Fruit fly (Drosophila melanogaster): ENCODE results near the gene CG34117.

CG34117 gene

DNA sequence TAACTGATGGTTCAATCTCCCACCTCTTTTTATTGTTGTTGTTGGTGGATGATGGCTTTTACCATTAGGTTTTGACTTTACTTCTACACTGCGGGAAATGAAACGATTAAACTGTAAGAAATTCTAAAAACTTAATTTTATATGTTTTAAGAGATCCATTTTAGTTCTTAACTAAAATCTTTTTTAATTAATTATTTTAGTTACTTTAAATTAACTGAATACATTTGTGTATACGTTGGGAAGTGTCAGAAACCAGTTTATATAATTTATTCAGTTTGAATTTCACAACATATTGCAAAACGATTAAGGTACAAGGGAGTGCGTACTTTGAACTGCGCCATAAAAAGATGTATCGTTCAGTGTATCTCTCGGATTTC, 46.6 kb downstream of the CG34117 start:
- TF ChIP-seq Eip78C (GFP tag) (peak; percentile 98), acj6 (GFP tag; optimal IDR thresholded peaks at IDR 0.05) (peak; percentile 90), CG1621 (tag; optimal IDR thresholded peaks at IDR 0.05) (no peak), Smox (GFP tag; optimal IDR thresholded peaks at IDR 0.05) (peak; percentile 87), CG4318 (GFP tag; optimal IDR thresholded peaks at IDR 0.05) (peak; percentile 91), CG31627 (GFP tag; optimal IDR thresholded peaks at IDR 0.05) (peak; percentile 74), CG6854 (GFP tag; optimal IDR thresholded peaks at IDR 0.05) (peak; percentile 62), CG16779 (tag; optimal IDR thresholded peaks at IDR 0.05) (peak; percentile 80), CG34406 (GFP tag; optimal IDR thresholded peaks at IDR 0.05) (peak; percentile 88), CG8119 (GFP tag; IDR thresholded peaks at IDR 0.05) (no peak), vri (GFP tag; optimal IDR thresholded peaks at IDR 0.05) (peak; percentile 41), CG11902 (GFP tag; optimal IDR thresholded peaks at IDR 0.05) (peak; percentile 77), CG7368 (GFP tag; optimal IDR thresholded peaks at IDR 0.05) (peak; percentile 77), net (GFP tag; optimal IDR thresholded peaks at IDR 0.05) (peak; percentile 85), cyc (GFP tag; optimal IDR thresholded peaks at IDR 0.05) (peak; percentile 85), CG32006 (GFP tag; optimal IDR thresholded peaks at IDR 0.05) (peak; percentile 96), CG15336 (GFP tag; IDR thresholded peaks at IDR 0.05) (no peak), Lpt (GFP tag; optimal IDR thresholded peaks at IDR 0.05) (peak; percentile 81), dac (GFP tag; optimal IDR thresholded peaks at IDR 0.05) (peak; percentile 81), CG9139 (GFP tag; optimal IDR thresholded peaks at IDR 0.05) (peak; percentile 44), Met (GFP tag; optimal IDR thresholded peaks at IDR 0.05) (peak; percentile 88), fd59A (GFP tag; optimal IDR thresholded peaks at IDR 0.05) (peak; percentile 72), CG6808 (GFP tag; optimal IDR thresholded peaks at IDR 0.05) (peak; percentile 72), CG10631 (GFP tag; optimal IDR thresholded peaks at IDR 0.05) (peak; percentile 87), topi (GFP tag; optimal IDR thresholded peaks at IDR 0.05) (peak; percentile 85), salr (GFP tag; optimal IDR thresholded peaks at IDR 0.05) (peak in 1 of 2 experiments; percentile 93), CG3919 (GFP tag; optimal IDR thresholded peaks at IDR 0.05) (peak; percentile 90), Hr39 (GFP tag; optimal IDR thresholded peaks at IDR 0.05) (peak; percentile 71), Sox14 (GFP tag; optimal IDR thresholded peaks at IDR 0.05) (peak; percentile 79), lz (GFP tag; optimal IDR thresholded peaks at IDR 0.05) (peak; percentile 82), Ets21C (GFP tag; optimal IDR thresholded peaks at IDR 0.05) (peak; percentile 48), CG6792 (GFP tag; optimal IDR thresholded peaks at IDR 0.05) (peak; percentile 87), pdm3 (GFP tag; optimal IDR thresholded peaks at IDR 0.05) (peak; percentile 81), Gug (GFP tag; IDR thresholded peaks at IDR 0.05) (no peak), CG11294 (GFP tag; IDR thresholded peaks at IDR 0.05) (no peak), Sox102F (GFP tag; optimal IDR thresholded peaks at IDR 0.05) (peak; percentile 84), Blimp-1 (GFP tag; optimal IDR thresholded peaks at IDR 0.05) (peak; percentile 72), ss (GFP tag; optimal IDR thresholded peaks at IDR 0.05) (peak; percentile 66 to 80), esn (GFP tag; optimal IDR thresholded peaks at IDR 0.05) (peak; percentile 91), CG8319 (GFP tag; optimal IDR thresholded peaks at IDR 0.05) (peak; percentile 75), Ets96B (tag; optimal IDR thresholded peaks at IDR 0.05) (peak; percentile 87), CG6163 (GFP tag; IDR thresholded peaks at IDR 0.05) (no peak), Eip75B (GFP tag; optimal IDR thresholded peaks at IDR 0.05) (peak; percentile 78), Hr4 (GFP tag; optimal IDR thresholded peaks at IDR 0.05) (peak; percentile 89), CG10669 (GFP tag; optimal IDR thresholded peaks at IDR 0.05) (peak; percentile 85), CG8632 (GFP tag; optimal IDR thresholded peaks at IDR 0.05) (peak; percentile 89), fd85E (GFP tag; optimal IDR thresholded peaks at IDR 0.05) (no peak), OdsH (GFP tag; optimal IDR thresholded peaks at IDR 0.05) (peak; percentile 90), achi (GFP tag; optimal IDR thresholded peaks at IDR 0.05) (peak; percentile 88), fkh (GFP tag; optimal IDR thresholded peaks at IDR 0.05) (peak; percentile 4), svp (GFP tag) (peak; percentile 90), CG3032 (tag; optimal IDR thresholded peaks at IDR 0.05) (peak; percentile 87), spab (GFP tag; optimal IDR thresholded peaks at IDR 0.05) (peak; percentile 81)
